Worm (Caenorhabditis elegans): ENCODE measurements around the gene srbc-41.
"Not testable (repeated sequence)": the region's sequence is repeated elsewhere in the genome, so short reads cannot be mapped to it uniquely, and the experiment has no call there.

- not testable (repeated sequence) for TF ChIP-seq tbx-37 (GFP tag; conservative IDR thresholded peaks at IDR 0.05); hmbx-1 (tag; optimal IDR thresholded peaks at IDR 0.05); aly-1 (tag; optimal IDR thresholded peaks at IDR 0.05); B0310.2 (tag; optimal IDR thresholded peaks at IDR 0.05); flt-1 (GFP tag; IDR thresholded peaks at IDR 0.05); ama-1 (optimal IDR thresholded peaks at IDR 0.05)
Observed at ce11 chrV:1599088-1599487, 15.5 kb downstream of the srbc-41 start.

Data from whole organism, early embryonic.